Worm (Caenorhabditis elegans): ENCODE data around the gene rsp-2.

The rsp-2 gene

ce11 chrII:11473525-11474181 is 20.9 kb upstream of the rsp-2 start, which contains the start of the genes metl-1 and W02B12.11 (continued):
- TF ChIP-seq ceh-63 (GFP tag; optimal IDR thresholded peaks at IDR 0.05) (no peak), ama-1 (optimal IDR thresholded peaks at IDR 0.05) (no peak), nhr-19 (GFP tag; conservative IDR thresholded peaks at IDR 0.05) (peak; percentile 92), sup-37 (GFP tag; optimal IDR thresholded peaks at IDR 0.05) (peak; percentile 9), dsc-1 (tag; optimal IDR thresholded peaks at IDR 0.05) (peak; percentile 90), irx-1 (tag; optimal IDR thresholded peaks at IDR 0.05) (peak; percentile 74), alr-1 (tag; optimal IDR thresholded peaks at IDR 0.05; ENCODE audit: borderline replicate concordance) (no peak), grh-1 (GFP tag; IDR thresholded peaks at IDR 0.05) (peak; percentile 89), nhr-20 (tag; optimal IDR thresholded peaks at IDR 0.05) (peak; percentile 89), ceh-90 (tag; optimal IDR thresholded peaks at IDR 0.05) (peak; percentile 5), blmp-1 (tag; optimal IDR thresholded peaks at IDR 0.05) (peak; percentile 66), unc-86 (tag; optimal IDR thresholded peaks at IDR 0.05) (peak; percentile 82), pax-3 (tag; optimal IDR thresholded peaks at IDR 0.05) (peak; percentile 52), C34B4.2 (tag; optimal IDR thresholded peaks at IDR 0.05) (no peak), unc-30 (tag; optimal IDR thresholded peaks at IDR 0.05) (no peak), unc-98 (GFP tag; IDR thresholded peaks at IDR 0.05) (no peak), elt-2 (tag; optimal IDR thresholded peaks at IDR 0.05) (peak; percentile 41), dpl-1 (GFP tag; optimal IDR thresholded peaks at IDR 0.05) (peak; percentile 74 to 81 (median 81)), egl-27 (tag; optimal IDR thresholded peaks at IDR 0.05) (no peak), pag-3 (tag; optimal IDR thresholded peaks at IDR 0.05; ENCODE audit: borderline replicate concordance, insufficient read depth) (no peak), nhr-237 (tag; optimal IDR thresholded peaks at IDR 0.05) (no peak), C16A3.4 (tag; optimal IDR thresholded peaks at IDR 0.05) (peak; percentile 88), nhr-11 (tag; optimal IDR thresholded peaks at IDR 0.05) (peak; percentile 49), ceh-82 (tag; optimal IDR thresholded peaks at IDR 0.05) (peak; percentile 86 to 93 (median 90)), hpl-2 (GFP tag; optimal IDR thresholded peaks at IDR 0.05) (peak; percentile 4), fkh-10 (GFP tag; optimal IDR thresholded peaks at IDR 0.05) (peak; percentile 51), hlh-4 (tag; optimal IDR thresholded peaks at IDR 0.05) (no peak), efl-3 (GFP tag; optimal IDR thresholded peaks at IDR 0.05) (peak; percentile 28), sox-4 (tag; optimal IDR thresholded peaks at IDR 0.05) (peak; percentile 34), tlp-1 (tag; optimal IDR thresholded peaks at IDR 0.05) (no peak), mep-1 (tag; optimal IDR thresholded peaks at IDR 0.05) (peak; percentile 96), F16B12.6 (tag; optimal IDR thresholded peaks at IDR 0.05) (peak; percentile 54), unc-62 (GFP tag; optimal IDR thresholded peaks at IDR 0.05) (no peak), isw-1 (GFP tag; IDR thresholded peaks at IDR 0.05) (peak; percentile 82), rnt-1 (tag; optimal IDR thresholded peaks at IDR 0.05) (peak; percentile 93), C04F5.9 (tag; optimal IDR thresholded peaks at IDR 0.05) (peak; percentile 69), nhr-77 (tag; optimal IDR thresholded peaks at IDR 0.05) (peak; percentile 39), zag-1 (tag; optimal IDR thresholded peaks at IDR 0.05) (peak; percentile 46), nhr-47 (tag; optimal IDR thresholded peaks at IDR 0.05) (peak; percentile 91), fkh-8 (tag; optimal IDR thresholded peaks at IDR 0.05) (peak; percentile 79)

- TF ChIP-seq nhr-12 (tag; optimal IDR thresholded peaks at IDR 0.05) (no peak), fkh-10 (GFP tag; optimal IDR thresholded peaks at IDR 0.05) (no peak), unc-130 (tag; optimal IDR thresholded peaks at IDR 0.05) (peak; percentile 22), lin-35 (GFP tag; optimal IDR thresholded peaks at IDR 0.05) (peak in 1 of 2 experiments; percentile 56), nhr-20 (tag; optimal IDR thresholded peaks at IDR 0.05) (peak; percentile 65), blmp-1 (tag; optimal IDR thresholded peaks at IDR 0.05) (peak; percentile 97), nhr-71 (tag; optimal IDR thresholded peaks at IDR 0.05) (peak; percentile 48), tbx-2 (tag; optimal IDR thresholded peaks at IDR 0.05) (peak; percentile 2), elt-3 (tag; optimal IDR thresholded peaks at IDR 0.05) (peak; percentile 2 to 93 (median 73)), mdl-1 (tag; optimal IDR thresholded peaks at IDR 0.05) (peak in 1 of 2 experiments; percentile 71), nhr-90 (tag; optimal IDR thresholded peaks at IDR 0.05; ENCODE audit: poor library complexity) (peak; percentile 13), lin-14 (GFP tag; optimal IDR thresholded peaks at IDR 0.05) (peak; percentile 59), dpl-1 (GFP tag; optimal IDR thresholded peaks at IDR 0.05) (peak in 1 of 3 experiments; percentile 30), mep-1 (tag; optimal IDR thresholded peaks at IDR 0.05) (no peak), efl-1 (optimal IDR thresholded peaks at IDR 0.05) (no peak), efl-1 (GFP tag; optimal IDR thresholded peaks at IDR 0.05 in 1 of 2) (no peak), snu-23 (GFP tag; optimal IDR thresholded peaks at IDR 0.05) (peak; percentile 31), nhr-85 (tag) (peak; percentile 72)
These were observed 19.8 kb upstream of the rsp-2 start for ce11 chrII:11472542-11472941.
